Fruit fly (Drosophila melanogaster) whole organism, embryonic: Measurements from ENCODE around the gene CG9302.

Experiments used
- Atf6 ChIP-seq: fragments of 200-800 bp; sonication (Bioruptor generic); IDR thresholded peaks from 2 replicates; pipeline ENCODE4 v1.3.6; 2022; ENCODE audit warnings: missing biosample characterization, missing genetic modification characterization
- CG10147 ChIP-seq: fragments of 200-800 bp; sonication (Bioruptor generic); optimal IDR thresholded peaks from 2 replicates; lab custom pipeline; 2019; ENCODE audit warnings: missing biosample characterization, mild to moderate bottlenecking, missing genetic modification characterization, moderate library complexity
- CG12155 ChIP-seq: fragments of 200-800 bp; sonication (Bioruptor generic); optimal IDR thresholded peaks from 3 replicates; lab custom pipeline; 2016; ENCODE audit warnings: missing biosample characterization, missing genetic modification characterization
- CG12391 ChIP-seq: fragments of 200-800 bp; sonication (Bioruptor generic); optimal IDR thresholded peaks from 3 replicates; lab custom pipeline; 2018; ENCODE audit warnings: missing biosample characterization, mild to moderate bottlenecking, missing genetic modification characterization, moderate library complexity
- CG13894 ChIP-seq: fragments of 200-800 bp; sonication (Bioruptor generic); optimal IDR thresholded peaks from 3 replicates; lab custom pipeline; 2018; ENCODE audit warnings: missing biosample characterization, mild to moderate bottlenecking, missing genetic modification characterization, moderate library complexity
- CG14710 ChIP-seq: fragments of 200-800 bp; sonication (Bioruptor generic); optimal IDR thresholded peaks from 3 replicates; lab custom pipeline; 2019; ENCODE audit warnings: missing biosample characterization, mild to moderate bottlenecking, missing genetic modification characterization, moderate library complexity
- CG15073 ChIP-seq: fragments of 200-800 bp; sonication (Bioruptor generic); optimal IDR thresholded peaks from 2 replicates; lab custom pipeline; 2016; ENCODE audit warnings: missing biosample characterization, missing genetic modification characterization
- CG17385 ChIP-seq: fragments of 200-800 bp; sonication (Bioruptor generic); optimal IDR thresholded peaks from 3 replicates; lab custom pipeline; 2018; ENCODE audit warnings: missing biosample characterization, mild to moderate bottlenecking, missing genetic modification characterization
- CG18619 ChIP-seq: fragments of 200-800 bp; sonication (Bioruptor generic); optimal IDR thresholded peaks from 3 replicates; lab custom pipeline; 2017; ENCODE audit warnings: missing biosample characterization, mild to moderate bottlenecking, missing genetic modification characterization
- CG2116 ChIP-seq: fragments of 200-800 bp; sonication (Bioruptor generic); optimal IDR thresholded peaks from 3 replicates; lab custom pipeline; 2018; ENCODE audit warnings: missing biosample characterization, mild to moderate bottlenecking, missing genetic modification characterization
- CG3281 ChIP-seq: fragments of 200-800 bp; sonication (Bioruptor generic); optimal IDR thresholded peaks from 3 replicates; lab custom pipeline; 2017; ENCODE audit warnings: missing biosample characterization, mild to moderate bottlenecking, missing genetic modification characterization
- CG3407 ChIP-seq: fragments of 200-800 bp; sonication (Bioruptor generic); optimal IDR thresholded peaks from 2 replicates; lab custom pipeline; 2018; ENCODE audit warnings: missing biosample characterization, mild to moderate bottlenecking, missing genetic modification characterization
- CG3847 ChIP-seq: fragments of 200-800 bp; sonication (Bioruptor generic); IDR thresholded peaks from 2 replicates; pipeline ENCODE4 v1.3.6; 2022; ENCODE audit warnings: missing biosample characterization, missing genetic modification characterization
- CG4707 ChIP-seq: fragments of 200-800 bp; sonication (Bioruptor generic); optimal IDR thresholded peaks from 2 replicates; lab custom pipeline; 2018; ENCODE audit warnings: missing biosample characterization, mild to moderate bottlenecking, missing genetic modification characterization, moderate library complexity
- CG6654 ChIP-seq: fragments of 200-800 bp; sonication (Bioruptor generic); optimal IDR thresholded peaks from 2 replicates; lab custom pipeline; 2017; ENCODE audit warnings: missing biosample characterization, mild to moderate bottlenecking, missing genetic modification characterization
- CG6689 ChIP-seq: fragments of 200-800 bp; sonication (Bioruptor generic); IDR thresholded peaks from 2 replicates; pipeline ENCODE4 v1.3.6; 2022; ENCODE audit warnings: missing biosample characterization, missing genetic modification characterization
- CG7963 ChIP-seq: fragments of 200-800 bp; sonication (Bioruptor generic); IDR thresholded peaks from 3 replicates; pipeline ENCODE4 v1.3.6; 2022; ENCODE audit warnings: missing biosample characterization, missing genetic modification characterization; ENCODE audit not compliant: partially characterized antibody
- CG8924 ChIP-seq: fragments of 200-800 bp; optimal IDR thresholded peaks from 3 replicates; lab custom pipeline; 2019; ENCODE audit warnings: missing biosample characterization, mild to moderate bottlenecking, missing genetic modification characterization, moderate library complexity
- D19A ChIP-seq: fragments of 200-800 bp; optimal IDR thresholded peaks from 3 replicates; lab custom pipeline; 2019; ENCODE audit warnings: missing biosample characterization, mild to moderate bottlenecking, missing genetic modification characterization, moderate library complexity
- Dip3 ChIP-seq: fragments of 200-800 bp; sonication (Bioruptor generic); optimal IDR thresholded peaks from 3 replicates; lab custom pipeline; 2016; ENCODE audit warnings: missing biosample characterization, missing genetic modification characterization
- Doc2 ChIP-seq: fragments of 200-800 bp; sonication (Bioruptor generic); IDR thresholded peaks from 2 replicates; pipeline ENCODE4 v1.3.6; 2022; ENCODE audit warnings: missing biosample characterization, missing genetic modification characterization
- Gsc ChIP-seq: fragments of 200-800 bp; sonication (Bioruptor generic); IDR thresholded peaks from 2 replicates; pipeline ENCODE4 v1.3.6; 2022; ENCODE audit warnings: missing biosample characterization, missing genetic modification characterization
- HLH54F ChIP-seq: fragments of 200-800 bp; sonication (Bioruptor generic); optimal IDR thresholded peaks from 3 replicates; lab custom pipeline; 2016; ENCODE audit warnings: missing biosample characterization, missing genetic modification characterization
- HmgZ ChIP-seq: fragments of 200-800 bp; sonication (Bioruptor generic); optimal IDR thresholded peaks from 2 replicates; lab custom pipeline; 2018; ENCODE audit warnings: missing biosample characterization, mild to moderate bottlenecking, missing genetic modification characterization
- Hsf ChIP-seq: fragments of 200-800 bp; sonication (Bioruptor generic); optimal IDR thresholded peaks from 3 replicates; lab custom pipeline; 2016; ENCODE audit warnings: missing biosample characterization, missing genetic modification characterization
- Kr ChIP-seq: fragments of 200-800 bp; sonication (Bioruptor generic); optimal IDR thresholded peaks from 2 replicates; lab custom pipeline; 2017; ENCODE audit warnings: missing biosample characterization, mild to moderate bottlenecking, missing genetic modification characterization
- Lhr ChIP-seq: fragments of 200-800 bp; sonication (Bioruptor generic); optimal IDR thresholded peaks from 3 replicates; lab custom pipeline; 2017; ENCODE audit warnings: mild to moderate bottlenecking, missing biosample characterization, missing genetic modification reagents, missing genetic modification characterization
- NfI ChIP-seq: fragments of 200-800 bp; sonication (Bioruptor generic); optimal IDR thresholded peaks from 3 replicates; lab custom pipeline; 2018; ENCODE audit warnings: missing biosample characterization, mild to moderate bottlenecking, missing genetic modification characterization, moderate library complexity
- Poxn ChIP-seq: fragments of 200-800 bp; sonication (Bioruptor generic); IDR thresholded peaks from 2 replicates; pipeline ENCODE4 v1.3.6; 2022; ENCODE audit warnings: missing biosample characterization, missing genetic modification characterization
- Ssrp ChIP-seq: fragments of 200-800 bp; sonication (Bioruptor generic); optimal IDR thresholded peaks from 2 replicates; lab custom pipeline; 2018; ENCODE audit warnings: missing biosample characterization, mild to moderate bottlenecking, missing genetic modification characterization, moderate library complexity
- YL-1 ChIP-seq: fragments of 200-800 bp; sonication (Bioruptor generic); optimal IDR thresholded peaks from 3 replicates; lab custom pipeline; 2017; ENCODE audit warnings: missing biosample characterization, mild to moderate bottlenecking, missing genetic modification characterization
- amos ChIP-seq: fragments of 200-800 bp; sonication (Bioruptor generic); IDR thresholded peaks from 2 replicates; pipeline ENCODE4 v1.3.6; 2022; ENCODE audit warnings: missing biosample characterization, missing genetic modification characterization; ENCODE audit not compliant: partially characterized antibody
- ase ChIP-seq: fragments of 200-800 bp; sonication (Bioruptor generic); IDR thresholded peaks from 3 replicates; pipeline ENCODE4 v1.3.6; 2022; ENCODE audit warnings: missing biosample characterization, missing genetic modification characterization
- ash1 ChIP-seq: fragments of 200-800 bp; sonication (Bioruptor generic); optimal IDR thresholded peaks from 2 replicates; lab custom pipeline; 2018; ENCODE audit warnings: missing biosample characterization, mild to moderate bottlenecking, missing genetic modification characterization
- bab2 ChIP-seq: fragments of 200-800 bp; sonication (Bioruptor generic); optimal IDR thresholded peaks from 2 replicates; lab custom pipeline; 2016; ENCODE audit warnings: missing biosample characterization, missing genetic modification characterization
- btn ChIP-seq: fragments of 200-800 bp; sonication (Bioruptor generic); optimal IDR thresholded peaks from 2 replicates; lab custom pipeline; 2016; ENCODE audit warnings: missing biosample characterization, missing genetic modification characterization
- dmrt99B ChIP-seq: fragments of 200-800 bp; sonication (Bioruptor generic); optimal IDR thresholded peaks from 2 replicates; lab custom pipeline; 2018; ENCODE audit warnings: missing biosample characterization, mild to moderate bottlenecking, missing genetic modification characterization, moderate library complexity
- dysf ChIP-seq: fragments of 200-800 bp; sonication (Bioruptor generic); IDR thresholded peaks from 3 replicates; pipeline ENCODE4 v1.3.6; 2022; ENCODE audit warnings: missing biosample characterization, missing genetic modification characterization
- fd3F ChIP-seq: fragments of 200-800 bp; sonication (Bioruptor generic); optimal IDR thresholded peaks from 2 replicates; lab custom pipeline; 2018; ENCODE audit warnings: missing biosample characterization, mild to moderate bottlenecking, missing genetic modification characterization, moderate library complexity
- hbn ChIP-seq: fragments of 200-800 bp; sonication (Bioruptor generic); IDR thresholded peaks from 2 replicates; pipeline ENCODE4 v1.3.6; 2022; ENCODE audit warnings: missing biosample characterization, missing genetic modification characterization; ENCODE audit not compliant: partially characterized antibody
- hkb ChIP-seq, 2 experiments: fragments of 200-800 bp in 1 of 2; fragments of >200 bp in 1 of 2; sonication (Bioruptor generic) in 1 of 2; IDR thresholded peaks in 1 of 2; optimal IDR thresholded peaks in 1 of 2; 2 replicates each; pipeline versions ENCODE4 v1.3.6 to Lab custom; 2017 to 2022; ENCODE audit warnings: missing biosample characterization in 1 of 2, missing genetic modification characterization in 1 of 2
- ind ChIP-seq: fragments of 200-800 bp; sonication (Bioruptor generic); optimal IDR thresholded peaks from 3 replicates; lab custom pipeline; 2016; ENCODE audit warnings: missing biosample characterization, missing genetic modification characterization
- mam ChIP-seq: fragments of 200-800 bp; sonication (Bioruptor generic); optimal IDR thresholded peaks from 3 replicates; lab custom pipeline; 2016; ENCODE audit warnings: missing biosample characterization, missing genetic modification characterization
- nau ChIP-seq: fragments of 200-800 bp; sonication (Bioruptor generic); optimal IDR thresholded peaks from 3 replicates; lab custom pipeline; 2017; ENCODE audit warnings: missing biosample characterization, mild to moderate bottlenecking, missing genetic modification characterization, missing genetic modification reagents
- pfk ChIP-seq: fragments of 200-800 bp; sonication (Bioruptor generic); optimal IDR thresholded peaks from 2 replicates; lab custom pipeline; 2018; ENCODE audit warnings: missing biosample characterization, mild to moderate bottlenecking, missing genetic modification characterization, moderate library complexity
- pum ChIP-seq: fragments of 200-800 bp; sonication (Bioruptor generic); optimal IDR thresholded peaks from 2 replicates; lab custom pipeline; 2016; ENCODE audit warnings: missing biosample characterization, missing genetic modification characterization
- repo ChIP-seq: fragments of 200-800 bp; sonication (Bioruptor generic); optimal IDR thresholded peaks from 2 replicates; lab custom pipeline; 2016; ENCODE audit warnings: missing biosample characterization, missing genetic modification characterization
- scrt ChIP-seq: fragments of 200-800 bp; sonication (Bioruptor generic); optimal IDR thresholded peaks from 2 replicates; lab custom pipeline; 2018; ENCODE audit warnings: missing biosample characterization, mild to moderate bottlenecking, missing genetic modification characterization, moderate library complexity
- sens-2 ChIP-seq: fragments of 200-800 bp; sonication (Bioruptor generic); IDR thresholded peaks from 2 replicates; pipeline ENCODE4 v1.3.6; 2022; ENCODE audit warnings: missing biosample characterization, missing genetic modification characterization
- twi ChIP-seq: fragments of 200-800 bp; optimal IDR thresholded peaks from 2 replicates; lab custom pipeline; 2019; ENCODE audit warnings: missing biosample characterization, mild to moderate bottlenecking, missing genetic modification characterization, moderate library complexity

Gene CG9302

DNA sequence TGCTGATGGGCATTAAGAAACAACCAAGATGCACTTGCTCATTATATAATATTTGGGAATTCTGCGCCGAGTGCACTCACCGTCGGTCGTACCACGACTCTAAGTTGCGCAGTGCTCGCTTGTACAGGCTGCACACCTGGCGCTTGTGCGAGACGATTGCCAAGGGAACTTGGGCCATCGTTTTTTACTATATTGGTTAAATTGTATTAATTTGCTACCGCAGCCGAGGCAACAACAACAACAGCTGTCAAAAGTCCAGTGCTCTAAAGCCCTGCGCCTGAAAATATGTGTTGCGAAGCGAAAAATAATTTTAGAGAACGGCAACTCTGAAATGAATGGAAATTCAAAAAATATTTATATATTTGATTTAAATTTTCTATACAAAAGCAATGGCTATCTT is 7.6 kb downstream of the CG9302 start, which contains the start of gene ND-B22 (continued):
- TF ChIP-seq NfI (GFP tag; lab: Kevin White, UChicago) (peak; percentile 68), btn (GFP tag; lab: Kevin White, UChicago) (no peak), D19A (peak; percentile 27), pum (GFP tag; lab: Kevin White, UChicago) (peak; percentile 26), hbn (GFP tag; lab: Robert Waterston, UW) (peak; percentile 37; the same call in 1 of the 2 replicates), CG13894 (tag; lab: Kevin White, UChicago) (peak; percentile 8), Ssrp (tag; lab: Kevin White, UChicago) (peak; percentile 6), scrt (GFP tag; lab: Kevin White, UChicago) (peak; percentile 24), sens-2 (no peak), fd3F (GFP tag; lab: Kevin White, UChicago) (no peak), dysf (GFP tag; lab: Robert Waterston, UW) (0 out of 3 replicates have a peak, but pooled peaks have one; percentile 5), Kr (GFP tag; lab: Kevin White, UChicago) (no peak), Hsf (GFP tag; lab: Kevin White, UChicago) (peak; percentile 47), Lhr (GFP tag; lab: Kevin White, UChicago) (peak; percentile 34), dmrt99B (tag; lab: Kevin White, UChicago) (no peak), CG6654 (GFP tag; lab: Kevin White, UChicago) (no peak), CG12391 (peak; percentile 18), CG6689 (GFP tag; lab: Robert Waterston, UW) (no peak), mam (GFP tag; lab: Kevin White, UChicago) (peak; percentile 58), CG8924 (tag; lab: Kevin White, UChicago) (peak; percentile 32), ind (GFP tag; lab: Kevin White, UChicago) (peak; percentile 46), hkb (optimal IDR thresholded peaks at IDR 0.05; lab: Kevin White, UChicago) (no peak), hkb (GFP tag; IDR thresholded peaks at IDR 0.05; lab: Robert Waterston, UW) (peak; percentile 34; the same call in 1 of the 2 replicates), HmgZ (tag; lab: Kevin White, UChicago) (peak; percentile 65), nau (GFP tag; lab: Kevin White, UChicago) (peak; percentile 32), CG18619 (GFP tag; lab: Kevin White, UChicago) (peak; percentile 6), CG15073 (GFP tag; lab: Kevin White, UChicago) (no peak), CG14710 (tag; lab: Kevin White, UChicago) (peak; percentile 42), pfk (GFP tag; lab: Kevin White, UChicago) (no peak), CG4707 (no peak), Gsc (no peak), Dip3 (peak; percentile 61), CG7963 (peak; percentile 16; the same call in 1 of the 3 replicates), Doc2 (GFP tag; lab: Robert Waterston, UW) (no peak), repo (GFP tag; lab: Kevin White, UChicago) (peak; percentile 8), ash1 (no peak), CG3407 (peak; percentile 26), Poxn (GFP tag; lab: Robert Waterston, UW) (no peak), amos (peak; percentile 30; the same call in 1 of the 2 replicates), HLH54F (GFP tag; lab: Kevin White, UChicago) (peak; percentile 28), YL-1 (GFP tag; lab: Kevin White, UChicago) (peak; percentile 84), ase (no peak), twi (tag; lab: Kevin White, UChicago) (peak; percentile 12), bab2 (peak; percentile 6), CG12155 (GFP tag; lab: Kevin White, UChicago) (peak; percentile 51), CG10147 (GFP tag; lab: Kevin White, UChicago) (peak; percentile 17), CG17385 (peak; percentile 49), Atf6 (0 out of 2 replicates have a peak, but pooled peaks have one; percentile 13), CG2116 (peak; percentile 3), CG3281 (GFP tag; lab: Kevin White, UChicago) (peak; percentile 56), CG3847 (GFP tag; lab: Robert Waterston, UW) (peak; percentile 83)
